Worm (Caenorhabditis elegans): ENCODE results near the gene zfp-1.

DNA sequence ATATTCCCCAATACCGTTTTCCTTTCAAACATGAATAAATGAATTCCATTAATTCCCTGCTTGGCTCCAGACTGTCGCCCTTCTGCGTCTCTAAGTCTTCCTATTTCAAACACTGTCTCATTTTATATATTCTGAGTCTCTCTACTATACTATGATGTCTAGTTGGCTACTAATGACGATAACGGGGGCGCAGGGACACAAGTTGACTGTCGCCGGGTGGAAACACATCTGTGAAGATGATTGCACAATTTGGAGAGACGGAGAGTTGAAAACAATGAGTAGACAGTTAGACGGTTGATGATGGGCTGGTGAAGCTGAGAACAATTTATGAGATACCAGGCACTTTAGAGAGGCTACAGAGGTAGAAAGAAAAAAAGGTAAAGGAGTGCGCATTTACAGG is 41.8 kb upstream of the zfp-1 start, which contains the start of gene sma-2:
- TF ChIP-seq dpl-1 (GFP tag; optimal IDR thresholded peaks at IDR 0.05) (peak; percentile 2 to 49 (median 42)), blmp-1 (tag; optimal IDR thresholded peaks at IDR 0.05) (peak; percentile 84), C16A3.4 (tag; optimal IDR thresholded peaks at IDR 0.05) (peak; percentile 41), sox-4 (tag; optimal IDR thresholded peaks at IDR 0.05) (no peak), C34B4.2 (tag; optimal IDR thresholded peaks at IDR 0.05) (no peak)
